Worm (Caenorhabditis elegans) whole organism, midembryonic: ENCODE data around the gene srz-14.

Experiments
- T22C8.4 ChIP-seq: fragments of 200-800 bp; sonication (Bioruptor generic); IDR thresholded peaks from 2 replicates; pipeline ENCODE4 v1.3.6; 2022; ENCODE audit warnings: missing genetic modification characterization, missing compliant biosample characterization
- cog-1 ChIP-seq: sonication (generic microtip); optimal IDR thresholded peaks from 2 replicates; lab custom pipeline; 2016; ENCODE audit warnings: missing genetic modification characterization, missing compliant biosample characterization
- flt-1 ChIP-seq: fragments of 200-800 bp; sonication (Bioruptor generic); IDR thresholded peaks from 2 replicates; pipeline ENCODE4 v1.3.6; 2022; ENCODE audit warnings: missing genetic modification characterization, missing compliant biosample characterization
- klf-2 ChIP-seq: fragments of 200-800 bp; sonication (Bioruptor generic); conservative IDR thresholded peaks from 2 replicates; pipeline ENCODE4 v1.3.6; 2022; ENCODE audit warnings: missing genetic modification reagents, missing genetic modification characterization, missing compliant biosample characterization
- med-1 ChIP-seq: sonication (generic microtip); optimal IDR thresholded peaks from 2 replicates; lab custom pipeline; 2017; ENCODE audit warnings: missing genetic modification characterization, mild to moderate bottlenecking, missing compliant biosample characterization, antibody characterized with exemption, missing genetic modification reagents; ENCODE audit not compliant: insufficient read depth
- ref-1 ChIP-seq: fragments of 200-800 bp; sonication (Bioruptor generic); conservative IDR thresholded peaks from 2 replicates; pipeline ENCODE4 v1.3.6; 2022; ENCODE audit warnings: missing genetic modification reagents, missing genetic modification characterization, missing compliant biosample characterization
- tab-1 ChIP-seq: fragments of 200-800 bp; sonication (Bioruptor generic); IDR thresholded peaks from 2 replicates; pipeline ENCODE4 v1.3.6; 2022; ENCODE audit warnings: missing genetic modification characterization, missing compliant biosample characterization
- ztf-23 ChIP-seq: fragments of 200-800 bp; sonication (Bioruptor generic); IDR thresholded peaks from 2 replicates; pipeline ENCODE4 v1.3.6; 2022; ENCODE audit warnings: missing genetic modification reagents, missing genetic modification characterization, missing compliant biosample characterization
- ztf-29 ChIP-seq: fragments of 200-800 bp; sonication (Bioruptor generic); IDR thresholded peaks from 2 replicates; pipeline ENCODE4 v1.3.6; 2022; ENCODE audit warnings: missing genetic modification reagents, missing genetic modification characterization, missing compliant biosample characterization

srz-14 gene

ce11 chrV:16175227-16175626 is 8.2 kb upstream of the srz-14 start:
- TF ChIP-seq ref-1 (GFP tag; lab: Robert Waterston, UW) (no peak), T22C8.4 (GFP tag; lab: Robert Waterston, UW) (no peak), cog-1 (tag; lab: Kevin White, UChicago) (no peak), med-1 (GFP tag; lab: Kevin White, UChicago) (no peak), ztf-29 (no peak), flt-1 (GFP tag; lab: Robert Waterston, UW) (no peak), klf-2 (GFP tag; lab: Robert Waterston, UW) (no peak), ztf-23 (GFP tag; lab: Robert Waterston, UW) (no peak), tab-1 (GFP tag; lab: Robert Waterston, UW) (no peak)

DNA sequence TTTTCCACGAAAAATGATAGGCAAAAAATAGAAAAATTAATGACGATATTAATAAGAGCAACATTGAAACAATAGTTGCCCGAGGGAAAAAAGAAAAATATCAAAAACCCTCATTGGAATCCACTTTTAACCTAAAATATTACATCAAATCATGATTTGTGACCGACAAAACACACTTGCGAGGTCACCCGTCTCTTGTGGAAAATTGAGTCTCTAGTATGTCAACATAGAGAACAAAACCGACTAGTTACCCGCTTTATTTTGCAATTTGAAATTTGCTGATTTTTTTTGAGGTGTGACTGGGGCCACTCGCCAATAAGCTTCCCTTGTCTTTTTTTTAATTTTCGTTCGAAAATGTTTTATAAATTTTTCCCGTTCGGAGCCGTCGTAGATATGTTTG is 7.7 kb upstream of the srz-14 start, which contains the start of gene cyp-33D1:
cyp-33D1 (minus strand) TSS at position 101 of the 400 bp plus-strand sequence.
- TF ChIP-seq klf-2 (GFP tag; lab: Robert Waterston, UW) = no peak

DNA sequence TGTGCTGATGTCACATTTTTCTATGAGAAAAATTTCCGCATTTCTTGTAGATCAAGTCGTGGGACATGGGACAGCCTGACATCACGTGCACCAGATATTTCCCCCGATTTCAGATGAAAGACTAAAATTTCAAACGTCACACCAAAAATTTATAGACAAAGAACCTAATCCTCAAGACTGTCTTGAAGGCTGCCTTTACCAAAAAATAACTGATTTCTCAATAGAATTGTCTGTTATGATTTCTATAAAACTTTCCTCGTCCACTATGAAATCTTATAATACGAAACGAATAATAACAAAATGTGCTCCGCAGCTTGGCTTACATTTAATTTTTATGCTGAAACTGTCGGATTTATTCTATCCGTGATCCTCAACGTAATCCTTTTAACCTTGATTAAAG is 3.1 kb upstream of the srz-14 start, which contains the start of gene str-106:
str-106 (plus strand) TSS at position 301 of the 400 bp plus-strand sequence.
- TF ChIP-seq tab-1 (GFP tag; lab: Robert Waterston, UW) (no peak), ref-1 (GFP tag; lab: Robert Waterston, UW) (no peak), med-1 (GFP tag; lab: Kevin White, UChicago) (no peak), flt-1 (GFP tag; lab: Robert Waterston, UW) (no peak), cog-1 (tag; lab: Kevin White, UChicago) (no peak), T22C8.4 (GFP tag; lab: Robert Waterston, UW) (no peak), klf-2 (GFP tag; lab: Robert Waterston, UW) (no peak), ztf-23 (GFP tag; lab: Robert Waterston, UW) (no peak), ztf-29 (no peak)

DNA sequence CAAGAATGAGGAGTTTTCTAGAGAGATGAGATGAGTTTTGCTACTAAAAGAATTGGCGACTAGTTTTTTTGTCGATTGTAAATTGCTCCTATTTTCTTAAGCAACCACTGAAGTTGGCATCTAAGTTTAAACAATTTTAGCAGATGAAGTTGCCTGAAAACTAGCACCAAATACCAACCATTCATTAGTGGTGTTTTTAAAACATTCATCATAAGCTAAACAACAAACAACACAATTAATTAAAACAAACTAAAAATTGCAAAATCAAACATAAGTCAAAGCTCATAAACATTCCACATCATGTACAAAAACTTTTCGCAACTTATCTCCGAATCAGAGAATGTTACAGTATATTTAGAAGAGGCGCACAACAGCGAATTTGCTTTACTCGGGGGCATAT is 1.3 kb upstream of the srz-14 start, which contains the start of gene srz-13:
srz-13 (plus strand) TSS at position 301 of the 400 bp plus-strand sequence.
- no peak for TF ChIP-seq ztf-23 (GFP tag; lab: Robert Waterston, UW)
- no peak for TF ChIP-seq tab-1 (GFP tag; lab: Robert Waterston, UW)
- no peak for TF ChIP-seq cog-1 (tag; lab: Kevin White, UChicago)
- no peak for TF ChIP-seq klf-2 (GFP tag; lab: Robert Waterston, UW)
- no peak for TF ChIP-seq flt-1 (GFP tag; lab: Robert Waterston, UW)
- no peak for TF ChIP-seq med-1 (GFP tag; lab: Kevin White, UChicago)
- TF ChIP-seq ref-1 (GFP tag; lab: Robert Waterston, UW) = no peak

DNA sequence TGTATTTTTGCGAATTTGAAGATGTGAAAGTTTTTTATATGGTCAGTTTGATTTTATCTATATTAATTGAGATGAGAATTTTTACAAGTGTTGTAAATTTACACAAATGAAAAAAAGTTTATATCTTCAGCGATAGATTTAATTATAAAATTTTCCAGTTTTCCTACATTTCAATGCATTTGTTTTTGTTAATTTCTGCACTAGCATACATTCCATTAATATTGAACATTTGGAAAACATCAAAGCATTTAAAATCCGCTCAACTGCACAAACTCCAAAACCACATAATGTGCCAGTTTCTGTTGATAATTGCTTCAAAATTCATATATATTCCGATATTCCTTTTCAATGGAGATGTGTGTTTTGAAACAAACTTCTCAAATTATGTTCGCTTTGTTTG is 539 bp upstream of the srz-14 start, which contains the start of gene srh-277:
srh-277 (plus strand) TSS at position 301 of the 400 bp plus-strand sequence.
- TF ChIP-seq flt-1 (GFP tag; lab: Robert Waterston, UW) (no peak), ztf-29 (no peak), ztf-23 (GFP tag; lab: Robert Waterston, UW) (no peak), tab-1 (GFP tag; lab: Robert Waterston, UW) (no peak), klf-2 (GFP tag; lab: Robert Waterston, UW) (no peak), med-1 (GFP tag; lab: Kevin White, UChicago) (no peak), ref-1 (GFP tag; lab: Robert Waterston, UW) (no peak), cog-1 (tag; lab: Kevin White, UChicago) (no peak), T22C8.4 (GFP tag; lab: Robert Waterston, UW) (no peak)

- TF ChIP-seq flt-1 (GFP tag; lab: Robert Waterston, UW) (no peak), ref-1 (GFP tag; lab: Robert Waterston, UW) (no peak), ztf-23 (GFP tag; lab: Robert Waterston, UW) (no peak)
These were observed 7.0 kb downstream of the srz-14 start, which contains the start of gene srh-281 for ce11 chrV:16190485-16190884. srh-281 (plus strand) TSS chrV:16190785.

DNA sequence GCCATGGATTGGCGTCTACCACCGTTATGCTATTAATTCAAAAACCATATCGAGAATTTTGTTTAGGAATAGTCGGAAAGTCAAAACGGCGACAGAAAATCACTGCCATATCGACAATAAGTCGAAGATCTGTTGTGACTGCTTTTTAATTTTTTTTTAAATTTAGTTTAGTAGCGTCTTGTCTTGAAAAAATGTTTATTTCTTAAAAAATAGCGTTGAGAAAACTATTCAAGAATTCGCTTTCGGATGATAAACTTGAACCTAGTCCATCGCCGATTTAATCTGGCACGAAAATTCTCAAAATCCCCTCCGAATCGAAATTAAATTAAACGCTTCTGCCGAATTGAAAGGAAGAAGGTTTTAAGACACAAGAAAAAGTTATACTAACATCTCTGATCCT is 8.7 kb downstream of the srz-14 start, which contains the start of gene srh-279:
srh-279 (plus strand) TSS at position 301 of the 400 bp plus-strand sequence.
- no peak for TF ChIP-seq tab-1 (GFP tag; lab: Robert Waterston, UW)
- TF ChIP-seq cog-1 (tag; lab: Kevin White, UChicago) = no peak
- no peak for TF ChIP-seq klf-2 (GFP tag; lab: Robert Waterston, UW)
- TF ChIP-seq ztf-23 (GFP tag; lab: Robert Waterston, UW) = no peak
- no peak for TF ChIP-seq med-1 (GFP tag; lab: Kevin White, UChicago)
- no peak for TF ChIP-seq ztf-29
- TF ChIP-seq T22C8.4 (GFP tag; lab: Robert Waterston, UW) = no peak
- TF ChIP-seq flt-1 (GFP tag; lab: Robert Waterston, UW) = no peak
- no peak for TF ChIP-seq ref-1 (GFP tag; lab: Robert Waterston, UW)

ce11 chrV:16194639-16195038 is 11.2 kb downstream of the srz-14 start, which contains the start of gene rabr-4:
rabr-4 (plus strand) TSS chrV:16194939.
- TF ChIP-seq ref-1 (GFP tag; lab: Robert Waterston, UW) (no peak), klf-2 (GFP tag; lab: Robert Waterston, UW) (no peak), ztf-23 (GFP tag; lab: Robert Waterston, UW) (no peak)

DNA sequence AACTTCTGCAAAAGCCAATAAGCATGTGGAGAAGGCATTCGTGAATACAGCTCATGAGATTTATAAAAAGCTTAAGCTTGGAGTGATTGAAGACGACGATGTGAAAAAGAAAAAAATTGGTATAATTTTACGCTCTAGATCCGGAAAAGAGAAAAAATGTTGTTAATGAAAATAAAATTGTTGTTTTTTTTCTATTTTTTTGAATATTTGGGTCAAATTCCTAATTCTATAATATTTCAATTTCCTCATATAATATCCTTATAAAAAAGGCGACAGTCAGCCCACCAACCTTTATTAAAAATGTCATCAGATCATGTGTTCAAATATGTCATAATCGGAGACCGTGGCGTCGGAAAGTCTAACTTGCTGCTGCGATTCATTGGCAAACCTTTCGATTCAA is 11.9 kb downstream of the srz-14 start, which contains the start of gene rabr-3:
rabr-3 (plus strand) TSS at position 301 of the 400 bp plus-strand sequence.
- TF ChIP-seq T22C8.4 (GFP tag; lab: Robert Waterston, UW) = no peak

DNA sequence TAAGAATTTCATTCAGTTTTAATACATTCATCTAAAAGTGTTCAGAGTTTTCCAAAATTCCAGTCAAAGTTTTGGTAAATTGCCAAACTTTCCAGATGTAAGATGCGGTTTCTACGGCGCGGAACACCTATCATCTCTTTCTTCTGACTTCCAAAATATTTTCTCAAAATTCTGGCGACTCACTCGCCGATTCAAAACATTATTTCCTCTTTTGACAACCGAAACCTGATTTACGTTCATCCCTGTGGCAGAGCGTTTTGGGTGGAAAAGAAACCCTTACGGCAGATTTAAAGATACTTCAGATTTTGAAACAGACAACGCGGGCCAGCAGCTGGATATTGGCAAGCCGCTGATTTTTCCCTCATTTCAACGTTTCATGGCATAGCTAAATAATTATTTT is 14.6 kb downstream of the srz-14 start, which contains the start of gene F11A5.5:
F11A5.5 (plus strand) TSS at position 301 of the 400 bp plus-strand sequence.
- TF ChIP-seq klf-2 (GFP tag; lab: Robert Waterston, UW) = no peak
- TF ChIP-seq ztf-23 (GFP tag; lab: Robert Waterston, UW) = no peak
- TF ChIP-seq cog-1 (tag; lab: Kevin White, UChicago) = no peak
- TF ChIP-seq tab-1 (GFP tag; lab: Robert Waterston, UW) = no peak
- no peak for TF ChIP-seq ref-1 (GFP tag; lab: Robert Waterston, UW)
- no peak for TF ChIP-seq flt-1 (GFP tag; lab: Robert Waterston, UW)
- TF ChIP-seq med-1 (GFP tag; lab: Kevin White, UChicago) = no peak
- TF ChIP-seq ztf-29 = no peak
- no peak for TF ChIP-seq T22C8.4 (GFP tag; lab: Robert Waterston, UW)
